Worm (Caenorhabditis elegans): ENCODE measurements around the gene F26F2.7.

F26F2.7 gene

ce11 chrV:20579534-20579933 lies 1.3 kb upstream of the F26F2.7 start, which contains the start of gene F26F2.8:
Gene F26F2.8 (plus strand): TSS chrV:20579546.
- TF ChIP-seq snpc-3.4 (tag; optimal IDR thresholded peaks at IDR 0.05) (no peak), D2030.7 (GFP tag; IDR thresholded peaks at IDR 0.05) (no peak), chd-7 (tag; optimal IDR thresholded peaks at IDR 0.05) (no peak), ceh-100 (GFP tag; IDR thresholded peaks at IDR 0.05) (no peak)

- TF ChIP-seq ztf-3 (GFP tag; optimal IDR thresholded peaks at IDR 0.05), result no peak
- no peak for TF ChIP-seq K12H6.12 (tag; optimal IDR thresholded peaks at IDR 0.05)
- TF ChIP-seq madf-10 (tag; optimal IDR thresholded peaks at IDR 0.05), result no peak
- no peak for TF ChIP-seq let-607 (tag; optimal IDR thresholded peaks at IDR 0.05)
- no peak for TF ChIP-seq egrh-3 (GFP tag; IDR thresholded peaks at IDR 0.05)
- no peak for TF ChIP-seq dox-1 (GFP tag; IDR thresholded peaks at IDR 0.05)
- TF ChIP-seq F10E7.11 (tag; optimal IDR thresholded peaks at IDR 0.05), result no peak
- no peak for TF ChIP-seq repo-1 (tag; optimal IDR thresholded peaks at IDR 0.05)
- TF ChIP-seq let-526 (GFP tag; IDR thresholded peaks at IDR 0.05), result no peak
- no peak for TF ChIP-seq F23B12.7 (tag; optimal IDR thresholded peaks at IDR 0.05; ENCODE audit: insufficient read depth)
Observed at ce11 chrV:20594746-20595145, 14.0 kb downstream of the F26F2.7 start, which contains the start of gene F26F2.10. Gene F26F2.10 (minus strand): TSS chrV:20594846.

DNA sequence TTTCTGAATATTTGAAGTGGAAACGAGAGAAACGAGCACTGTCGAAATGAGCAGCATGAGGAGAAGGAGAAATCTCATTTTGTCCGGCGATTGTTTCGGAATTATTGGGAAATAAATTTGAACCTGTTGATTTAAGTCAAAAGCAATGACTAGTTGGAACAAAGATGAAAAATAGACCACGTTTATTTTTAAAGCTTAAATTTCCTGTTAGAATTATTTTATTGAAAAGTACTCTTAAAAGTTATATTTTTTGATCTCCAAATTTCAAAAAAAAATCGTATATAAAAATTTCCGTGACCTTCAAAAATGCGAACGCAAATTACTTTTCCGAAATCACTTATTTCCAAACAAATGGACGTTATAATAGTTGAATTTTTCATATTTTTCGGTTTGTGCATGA lies 14.9 kb downstream of the F26F2.7 start, which contains the start of gene F26F2.11:
Gene F26F2.11 (minus strand): TSS at position 101 of the 400 bp plus-strand sequence.
- TF ChIP-seq B0035.1 (tag; optimal IDR thresholded peaks at IDR 0.05) (no peak), sea-2 (GFP tag; IDR thresholded peaks at IDR 0.05) (no peak), lin-40 (tag; optimal IDR thresholded peaks at IDR 0.05) (no peak), ceh-27 (GFP tag; optimal IDR thresholded peaks at IDR 0.05) (no peak), attf-3 (GFP tag; conservative IDR thresholded peaks at IDR 0.05) (no peak), madf-10 (tag; optimal IDR thresholded peaks at IDR 0.05) (no peak), cebp-1 (GFP tag; IDR thresholded peaks at IDR 0.05) (no peak), cebp-1 (tag; optimal IDR thresholded peaks at IDR 0.05) (no peak), ama-1 (optimal IDR thresholded peaks at IDR 0.05) (no peak), ama-1 (GFP tag; optimal IDR thresholded peaks at IDR 0.05) (no peak), pbrm-1 (GFP tag; IDR thresholded peaks at IDR 0.05) (no peak), unc-62 (GFP tag; optimal IDR thresholded peaks at IDR 0.05) (no peak), nhr-27 (tag; optimal IDR thresholded peaks at IDR 0.05) (no peak), rcor-1 (GFP tag; IDR thresholded peaks at IDR 0.05) (no peak), ceh-91 (GFP tag; IDR thresholded peaks at IDR 0.05) (no peak), egl-44 (GFP tag; IDR thresholded peaks at IDR 0.05) (no peak), dpff-1 (tag; optimal IDR thresholded peaks at IDR 0.05) (no peak), K12H6.12 (tag; optimal IDR thresholded peaks at IDR 0.05) (no peak), athp-1 (tag; optimal IDR thresholded peaks at IDR 0.05) (no peak), fkh-3 (tag; optimal IDR thresholded peaks at IDR 0.05) (no peak), nfyb-1 (GFP tag; IDR thresholded peaks at IDR 0.05) (no peak), efl-1 (GFP tag; optimal IDR thresholded peaks at IDR 0.05) (no peak)

ce11 chrV:20597076-20597475 lies 16.3 kb downstream of the F26F2.7 start, which contains the start of gene F46B3.1:
Gene F46B3.1 (minus strand): TSS chrV:20597176.
- TF ChIP-seq efl-1 (GFP tag; optimal IDR thresholded peaks at IDR 0.05) (no peak), lin-26 (GFP tag; IDR thresholded peaks at IDR 0.05) (no peak), F39B2.1 (GFP tag; IDR thresholded peaks at IDR 0.05) (no peak), lin-35 (GFP tag; optimal IDR thresholded peaks at IDR 0.05) (no peak), nfyb-1 (GFP tag; IDR thresholded peaks at IDR 0.05) (no peak), rec-8 (tag; optimal IDR thresholded peaks at IDR 0.05) (no peak), B0035.1 (tag; optimal IDR thresholded peaks at IDR 0.05) (no peak), unc-62 (GFP tag; optimal IDR thresholded peaks at IDR 0.05) (no peak), dpl-1 (GFP tag; optimal IDR thresholded peaks at IDR 0.05) (no peak), mel-28 (tag; optimal IDR thresholded peaks at IDR 0.05; ENCODE audit: borderline replicate concordance) (no peak), F33H1.4 (GFP tag; IDR thresholded peaks at IDR 0.05) (no peak), let-607 (tag; optimal IDR thresholded peaks at IDR 0.05) (no peak), ceh-40 (GFP tag; IDR thresholded peaks at IDR 0.05) (no peak), bed-2 (GFP tag; IDR thresholded peaks at IDR 0.05) (no peak), nhr-120 (GFP tag; IDR thresholded peaks at IDR 0.05) (no peak), dox-1 (GFP tag; IDR thresholded peaks at IDR 0.05) (no peak), aptf-2 (GFP tag; conservative IDR thresholded peaks at IDR 0.05) (no peak), pbrm-1 (GFP tag; IDR thresholded peaks at IDR 0.05) (no peak)

Measured in whole organism, young adult.